Fruit fly (Drosophila melanogaster) whole organism, embryonic: ENCODE results near the gene CG12078.

ENCODE experiments used
- Atf6 ChIP-seq: fragments of 200-800 bp; sonication (Bioruptor generic); IDR thresholded peaks from 2 replicates; pipeline ENCODE4 v1.3.6; 2022; ENCODE audit warnings: missing biosample characterization, missing genetic modification characterization
- CG11398 ChIP-seq: fragments of 200-800 bp; sonication (Bioruptor generic); optimal IDR thresholded peaks from 2 replicates; lab custom pipeline; 2016; ENCODE audit warnings: missing biosample characterization, missing genetic modification characterization
- CG11695 ChIP-seq: fragments of 200-800 bp; sonication (Bioruptor generic); IDR thresholded peaks from 3 replicates; pipeline ENCODE4 v1.3.6; 2022; ENCODE audit warnings: missing biosample characterization, missing genetic modification characterization
- CG12104 ChIP-seq: fragments of 200-800 bp; sonication (Bioruptor generic); optimal IDR thresholded peaks from 3 replicates; lab custom pipeline; 2016; ENCODE audit warnings: missing biosample characterization, missing genetic modification characterization
- CG12299 ChIP-seq: fragments of 200-800 bp; sonication (Bioruptor generic); optimal IDR thresholded peaks from 2 replicates; lab custom pipeline; 2018; ENCODE audit warnings: missing biosample characterization, mild to moderate bottlenecking, missing genetic modification characterization
- CG13775 ChIP-seq: fragments of 200-800 bp; sonication (Bioruptor generic); optimal IDR thresholded peaks from 3 replicates; lab custom pipeline; 2017; ENCODE audit warnings: missing biosample characterization, mild to moderate bottlenecking, missing genetic modification characterization
- CG14050 ChIP-seq: fragments of 200-800 bp; sonication (Bioruptor generic); IDR thresholded peaks from 3 replicates; pipeline ENCODE4 v1.3.6; 2022; ENCODE audit warnings: missing biosample characterization, missing genetic modification characterization
- CG14860 ChIP-seq: fragments of 200-800 bp; sonication (Bioruptor generic); IDR thresholded peaks from 3 replicates; pipeline ENCODE4 v1.3.6; 2022; ENCODE audit warnings: missing biosample characterization, missing genetic modification characterization; ENCODE audit not compliant: partially characterized antibody
- CG14965 ChIP-seq: fragments of 200-800 bp; sonication (Bioruptor generic); optimal IDR thresholded peaks from 2 replicates; lab custom pipeline; 2016; ENCODE audit warnings: missing biosample characterization, missing genetic modification characterization, borderline replicate concordance
- CG15073 ChIP-seq: fragments of 200-800 bp; sonication (Bioruptor generic); optimal IDR thresholded peaks from 2 replicates; lab custom pipeline; 2016; ENCODE audit warnings: missing biosample characterization, missing genetic modification characterization
- CG15479 ChIP-seq: fragments of 200-800 bp; sonication (Bioruptor generic); optimal IDR thresholded peaks from 3 replicates; lab custom pipeline; 2019; ENCODE audit warnings: missing biosample characterization, mild to moderate bottlenecking, missing genetic modification characterization, moderate library complexity
- CG15696 ChIP-seq: fragments of 200-800 bp; sonication (Bioruptor generic); optimal IDR thresholded peaks from 2 replicates; lab custom pipeline; 2019; ENCODE audit warnings: missing biosample characterization, mild to moderate bottlenecking, missing genetic modification characterization, moderate library complexity
- CG17186 ChIP-seq: fragments of 200-800 bp; sonication (Bioruptor generic); optimal IDR thresholded peaks from 3 replicates; lab custom pipeline; 2017; ENCODE audit warnings: missing biosample characterization, missing genetic modification reagents, missing genetic modification characterization
- CG17385 ChIP-seq: fragments of 200-800 bp; sonication (Bioruptor generic); optimal IDR thresholded peaks from 3 replicates; lab custom pipeline; 2018; ENCODE audit warnings: missing biosample characterization, mild to moderate bottlenecking, missing genetic modification characterization
- CG18619 ChIP-seq: fragments of 200-800 bp; sonication (Bioruptor generic); optimal IDR thresholded peaks from 3 replicates; lab custom pipeline; 2017; ENCODE audit warnings: missing biosample characterization, mild to moderate bottlenecking, missing genetic modification characterization
- CG18764 ChIP-seq: fragments of 200-800 bp; sonication (Bioruptor generic); optimal IDR thresholded peaks from 3 replicates; lab custom pipeline; 2016; ENCODE audit warnings: missing biosample characterization, missing genetic modification characterization
- CG2120 ChIP-seq: fragments of 200-800 bp; sonication (Bioruptor generic); optimal IDR thresholded peaks from 3 replicates; lab custom pipeline; 2016; ENCODE audit warnings: missing biosample characterization, missing genetic modification characterization
- CG2202 ChIP-seq: fragments of 200-800 bp; sonication (Bioruptor generic); optimal IDR thresholded peaks from 2 replicates; lab custom pipeline; 2018; ENCODE audit warnings: missing biosample characterization, mild to moderate bottlenecking, missing genetic modification characterization
- CG3065 ChIP-seq: fragments of 200-800 bp; sonication (Bioruptor generic); optimal IDR thresholded peaks from 2 replicates; lab custom pipeline; 2016; ENCODE audit warnings: missing biosample characterization, missing genetic modification characterization
- CG32532 ChIP-seq: fragments of 200-800 bp; sonication (Bioruptor generic); IDR thresholded peaks from 2 replicates; pipeline ENCODE4 v1.3.6; 2022; ENCODE audit warnings: missing biosample characterization, missing genetic modification characterization
- CG6689 ChIP-seq: fragments of 200-800 bp; sonication (Bioruptor generic); IDR thresholded peaks from 2 replicates; pipeline ENCODE4 v1.3.6; 2022; ENCODE audit warnings: missing biosample characterization, missing genetic modification characterization
- CG6854 ChIP-seq: fragments of 200-800 bp; sonication (Bioruptor generic); optimal IDR thresholded peaks from 3 replicates; lab custom pipeline; 2017; ENCODE audit warnings: missing biosample characterization, mild to moderate bottlenecking, missing genetic modification characterization
- CG8765 ChIP-seq: fragments of 200-800 bp; sonication (Bioruptor generic); IDR thresholded peaks from 2 replicates; pipeline ENCODE4 v1.3.6; 2022; ENCODE audit warnings: missing biosample characterization, missing genetic modification characterization
- CG8924 ChIP-seq: fragments of 200-800 bp; optimal IDR thresholded peaks from 3 replicates; lab custom pipeline; 2019; ENCODE audit warnings: missing biosample characterization, mild to moderate bottlenecking, missing genetic modification characterization, moderate library complexity
- CG9437 ChIP-seq: fragments of 200-800 bp; sonication (Bioruptor generic); optimal IDR thresholded peaks from 2 replicates; lab custom pipeline; 2018; ENCODE audit warnings: missing biosample characterization, mild to moderate bottlenecking, missing genetic modification characterization
- CkIIα-i1 ChIP-seq: fragments of 200-800 bp; sonication (Bioruptor generic); IDR thresholded peaks from 2 replicates; pipeline ENCODE4 v1.3.6; 2022; ENCODE audit warnings: missing biosample characterization, missing genetic modification characterization
- Ets65A ChIP-seq: fragments of 200-800 bp; sonication (Bioruptor generic); peaks from one replicate; lab custom pipeline; 2016; ENCODE audit warnings: missing biosample characterization, missing genetic modification characterization
- H2.0 ChIP-seq: fragments of 200-800 bp; sonication (Bioruptor generic); IDR thresholded peaks from 2 replicates; pipeline ENCODE4 v1.3.6; 2022; ENCODE audit warnings: missing biosample characterization, missing genetic modification characterization
- HLH3B ChIP-seq: fragments of 200-800 bp; sonication (Bioruptor generic); IDR thresholded peaks from 2 replicates; pipeline ENCODE4 v1.3.6; 2022; ENCODE audit warnings: missing biosample characterization, missing genetic modification characterization
- HLH4C ChIP-seq: fragments of 200-800 bp; sonication (Bioruptor generic); IDR thresholded peaks from 3 replicates; pipeline ENCODE4 v1.3.6; 2022; ENCODE audit warnings: missing biosample characterization, missing genetic modification characterization; ENCODE audit not compliant: partially characterized antibody
- Meics ChIP-seq: fragments of 200-800 bp; sonication (Bioruptor generic); optimal IDR thresholded peaks from 2 replicates; lab custom pipeline; 2017; ENCODE audit warnings: missing biosample characterization, mild to moderate bottlenecking, missing genetic modification characterization
- Mes4 ChIP-seq: fragments of 200-800 bp; sonication (Bioruptor generic); optimal IDR thresholded peaks from 2 replicates; lab custom pipeline; 2016; ENCODE audit warnings: missing biosample characterization, missing genetic modification characterization
- NFAT ChIP-seq: fragments of 200-800 bp; sonication (Bioruptor generic); IDR thresholded peaks from 2 replicates; pipeline ENCODE4 v1.3.6; 2022; ENCODE audit warnings: missing biosample characterization, missing genetic modification characterization
- Nf-YA ChIP-seq: fragments of 200-800 bp; sonication (Bioruptor generic); IDR thresholded peaks from 2 replicates; pipeline ENCODE4 v1.3.6; 2022; ENCODE audit warnings: missing biosample characterization, missing genetic modification characterization
- Nf-YC ChIP-seq: fragments of 200-800 bp; optimal IDR thresholded peaks from 3 replicates; lab custom pipeline; 2019; ENCODE audit warnings: missing biosample characterization, mild to moderate bottlenecking, missing genetic modification characterization, moderate library complexity
- Scr ChIP-seq: fragments of 200-800 bp; sonication (Bioruptor generic); IDR thresholded peaks from 2 replicates; pipeline ENCODE4 v1.3.6; 2022; ENCODE audit warnings: missing biosample characterization, missing genetic modification characterization; ENCODE audit not compliant: partially characterized antibody
- Spps ChIP-seq: fragments of 200-800 bp; sonication (Bioruptor generic); optimal IDR thresholded peaks from 2 replicates; lab custom pipeline; 2018; ENCODE audit warnings: missing biosample characterization, mild to moderate bottlenecking, missing genetic modification characterization
- al ChIP-seq: fragments of 200-800 bp; sonication (Bioruptor generic); IDR thresholded peaks from 2 replicates; pipeline ENCODE4 v1.3.6; 2022; ENCODE audit warnings: missing biosample characterization, missing genetic modification characterization
- aop ChIP-seq: fragments of 200-800 bp; sonication (Bioruptor generic); IDR thresholded peaks from 2 replicates; pipeline ENCODE4 v1.3.6; 2022; ENCODE audit warnings: missing biosample characterization, missing genetic modification characterization
- caup ChIP-seq: fragments of 200-800 bp; sonication (Bioruptor generic); optimal IDR thresholded peaks from 3 replicates; lab custom pipeline; 2017; ENCODE audit warnings: missing biosample characterization, mild to moderate bottlenecking, missing genetic modification characterization, moderate library complexity; ENCODE audit not compliant: severe bottlenecking
- chn ChIP-seq: fragments of 200-800 bp; sonication (Bioruptor generic); optimal IDR thresholded peaks from 2 replicates; lab custom pipeline; 2016; ENCODE audit warnings: missing biosample characterization, missing genetic modification characterization
- da ChIP-seq: fragments of 200-800 bp; sonication (Bioruptor generic); optimal IDR thresholded peaks from 2 replicates; lab custom pipeline; 2016; ENCODE audit warnings: missing biosample characterization, missing genetic modification characterization
- disco-r ChIP-seq: fragments of 200-800 bp; sonication (Bioruptor generic); optimal IDR thresholded peaks from 2 replicates; lab custom pipeline; 2016; ENCODE audit warnings: missing biosample characterization, missing genetic modification characterization
- dmrt11E ChIP-seq: fragments of 200-800 bp; sonication (Bioruptor generic); optimal IDR thresholded peaks from 3 replicates; lab custom pipeline; 2018; ENCODE audit warnings: missing biosample characterization, mild to moderate bottlenecking, missing genetic modification characterization, moderate library complexity
- gt ChIP-seq: fragments of 200-800 bp; sonication (Bioruptor generic); IDR thresholded peaks from 2 replicates; pipeline ENCODE4 v1.3.6; 2022; ENCODE audit warnings: missing biosample characterization, missing genetic modification characterization
- kni ChIP-seq: fragments of 200-800 bp; sonication (Bioruptor generic); optimal IDR thresholded peaks from 3 replicates; lab custom pipeline; 2017; ENCODE audit warnings: mild to moderate bottlenecking, missing biosample characterization, missing genetic modification reagents, missing genetic modification characterization
- maf-S ChIP-seq: fragments of 200-800 bp; sonication (Bioruptor generic); optimal IDR thresholded peaks from 2 replicates; lab custom pipeline; 2016; ENCODE audit warnings: missing biosample characterization, missing genetic modification characterization
- sd ChIP-seq: fragments of 200-800 bp; sonication (Bioruptor generic); optimal IDR thresholded peaks from 3 replicates; lab custom pipeline; 2018; ENCODE audit warnings: missing biosample characterization, mild to moderate bottlenecking, missing genetic modification characterization, moderate library complexity
- tio ChIP-seq: fragments of 200-800 bp; sonication (Bioruptor generic); optimal IDR thresholded peaks from 2 replicates; lab custom pipeline; 2017; ENCODE audit warnings: missing biosample characterization, missing genetic modification characterization, inconsistent platforms
- twi ChIP-seq: fragments of 200-800 bp; optimal IDR thresholded peaks from 2 replicates; lab custom pipeline; 2019; ENCODE audit warnings: missing biosample characterization, mild to moderate bottlenecking, missing genetic modification characterization, moderate library complexity
- wdn ChIP-seq: fragments of 200-800 bp; sonication (Bioruptor generic); IDR thresholded peaks from 2 replicates; pipeline ENCODE4 v1.3.6; 2022; ENCODE audit warnings: missing biosample characterization, missing genetic modification characterization

Gene CG12078

DNA sequence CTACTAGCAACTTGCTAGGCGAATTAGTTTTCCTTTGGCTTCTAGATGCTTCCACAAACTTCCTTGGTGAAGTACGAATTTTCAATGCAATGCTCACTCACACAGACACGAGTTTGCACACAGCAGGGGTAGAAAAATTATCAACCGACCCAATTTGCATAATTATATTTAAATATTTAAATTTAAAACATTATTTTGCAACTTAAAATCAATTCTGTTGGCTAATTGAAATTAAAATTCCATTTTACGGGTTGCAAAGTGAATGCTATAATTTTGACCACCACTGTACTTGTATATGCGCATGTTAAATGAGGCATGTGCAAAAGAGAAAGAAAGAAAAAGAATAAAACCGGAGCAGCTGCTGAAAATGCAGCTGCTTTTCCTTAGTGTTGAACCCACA lies 50.0 kb downstream of the CG12078 start (continued):
- no peak for TF ChIP-seq maf-S (GFP tag; lab: Kevin White, UChicago)
- peak; percentile 93 for TF ChIP-seq Atf6 (GFP tag; lab: Robert Waterston, UW)
- TF ChIP-seq chn = peak; percentile 76
- no peak for TF ChIP-seq CG14965 (GFP tag; lab: Kevin White, UChicago)
- TF ChIP-seq caup (GFP tag; lab: Kevin White, UChicago) = peak; percentile 94
- TF ChIP-seq HLH3B = peak; percentile 95
- TF ChIP-seq H2.0 = peak; percentile 90
- TF ChIP-seq sd (tag; lab: Kevin White, UChicago) = peak; percentile 79
- TF ChIP-seq CG2120 = peak; percentile 84
- TF ChIP-seq CG14860 (GFP tag; lab: Robert Waterston, UW) = no peak
- peak; percentile 59; the same call in 1 of the 2 replicates for TF ChIP-seq aop (GFP tag; lab: Robert Waterston, UW)
- peak; percentile 63 for TF ChIP-seq CG3065 (GFP tag; lab: Kevin White, UChicago)
- peak; percentile 8 for TF ChIP-seq Mes4 (GFP tag; lab: Kevin White, UChicago)
- TF ChIP-seq CG14050 = peak; percentile 88
- peak; percentile 80 for TF ChIP-seq al
- peak; percentile 92 for TF ChIP-seq CG17385
- peak; percentile 80 for TF ChIP-seq CG15696 (tag; lab: Kevin White, UChicago)
- peak; percentile 90 for TF ChIP-seq CG18619 (GFP tag; lab: Kevin White, UChicago)
- TF ChIP-seq twi = peak; percentile 77
- TF ChIP-seq da (GFP tag; lab: Kevin White, UChicago) = peak; percentile 13
- peak; percentile 4 for TF ChIP-seq kni (GFP tag; lab: Kevin White, UChicago)
- peak; percentile 47 for TF ChIP-seq CG17186
- TF ChIP-seq Ets65A = peak; percentile 37
- TF ChIP-seq CG12104 (GFP tag; lab: Kevin White, UChicago) = peak; percentile 89
- TF ChIP-seq CG15073 = peak; percentile 76
- TF ChIP-seq CkIIα-i1 (GFP tag; lab: Robert Waterston, UW) = 0 out of 2 replicates have a peak, but pooled peaks have one; percentile 15
- TF ChIP-seq CG8765 (GFP tag; lab: Robert Waterston, UW) = peak; percentile 81
- TF ChIP-seq CG11398 (GFP tag; lab: Kevin White, UChicago) = peak; percentile 13
- peak; percentile 95 for TF ChIP-seq CG8924 (tag; lab: Kevin White, UChicago)
- peak; percentile 94 for TF ChIP-seq Meics (GFP tag; lab: Kevin White, UChicago)
- peak; percentile 78 for TF ChIP-seq gt (GFP tag; lab: Robert Waterston, UW)
- peak; percentile 93 for TF ChIP-seq dmrt11E
- peak; percentile 88 for TF ChIP-seq CG13775 (GFP tag; lab: Kevin White, UChicago)
- no peak for TF ChIP-seq HLH4C (GFP tag; lab: Robert Waterston, UW)
- TF ChIP-seq disco-r = peak; percentile 28
- peak; percentile 94 for TF ChIP-seq CG6689
- TF ChIP-seq CG32532 (GFP tag; lab: Robert Waterston, UW) = peak; percentile 94
- TF ChIP-seq CG2202 (tag; lab: Kevin White, UChicago) = peak; percentile 87
- TF ChIP-seq tio = peak; percentile 88
- TF ChIP-seq Spps = peak; percentile 89
- no peak for TF ChIP-seq Scr
- peak; percentile 88 for TF ChIP-seq CG6854
- peak; percentile 85 for TF ChIP-seq CG18764 (GFP tag; lab: Kevin White, UChicago)
- TF ChIP-seq Nf-YC (tag; lab: Kevin White, UChicago) = peak; percentile 80
- peak; percentile 43 for TF ChIP-seq CG15479 (GFP tag; lab: Kevin White, UChicago)
- peak; percentile 84 for TF ChIP-seq CG9437 (GFP tag; lab: Kevin White, UChicago)
- TF ChIP-seq wdn (GFP tag; lab: Robert Waterston, UW) = peak; percentile 73
- TF ChIP-seq CG12299 = peak; percentile 93
- TF ChIP-seq Nf-YA (GFP tag; lab: Robert Waterston, UW) = peak; percentile 88
- peak; percentile 97 for TF ChIP-seq CG11695 (GFP tag; lab: Robert Waterston, UW)
- TF ChIP-seq NFAT (GFP tag; lab: Robert Waterston, UW) = peak; percentile 87
